Worm (Caenorhabditis elegans): ENCODE measurements around the gene cdf-2.

- no peak for TF ChIP-seq ceh-20 (GFP tag; IDR thresholded peaks at IDR 0.05)
- TF ChIP-seq ceh-62 (tag; optimal IDR thresholded peaks at IDR 0.05) = no peak
- TF ChIP-seq lin-15B (tag; optimal IDR thresholded peaks at IDR 0.05) = no peak
- no peak for TF ChIP-seq nhr-28 (tag; optimal IDR thresholded peaks at IDR 0.05)
- no peak for TF ChIP-seq nhr-237 (tag; optimal IDR thresholded peaks at IDR 0.05)
- no peak for TF ChIP-seq lin-13 (GFP tag; optimal IDR thresholded peaks at IDR 0.05)
- TF ChIP-seq lir-3 (tag; optimal IDR thresholded peaks at IDR 0.05) = no peak
- no peak for TF ChIP-seq aly-2 (tag; optimal IDR thresholded peaks at IDR 0.05)
Observed at ce11 chrX:12484078-12484477, 17.4 kb upstream of the cdf-2 start.
